Worm (Caenorhabditis elegans) whole organism, L3 larva: ENCODE results near the gene chil-9.

Experiments
- ama-1 ChIP-seq: fragments of 150-350 bp; optimal IDR thresholded peaks from 2 replicates; lab custom pipeline; 2018
- fkh-10 ChIP-seq: sonication (generic microtip); optimal IDR thresholded peaks from 2 replicates; lab custom pipeline; 2017; ENCODE audit warnings: missing biosample characterization, missing genetic modification reagents, missing genetic modification characterization
- jun-1 ChIP-seq: fragments of 150-350 bp; optimal IDR thresholded peaks from 2 replicates; lab custom pipeline; 2014; ENCODE audit warnings: missing biosample characterization, missing genetic modification reagents, missing genetic modification characterization
- nhr-11 ChIP-seq: fragments of 150-350 bp; optimal IDR thresholded peaks from 2 replicates; lab custom pipeline; 2014; ENCODE audit warnings: missing biosample characterization, missing genetic modification characterization
- nhr-12 ChIP-seq: fragments of 150-350 bp; optimal IDR thresholded peaks from 2 replicates; lab custom pipeline; 2014; ENCODE audit warnings: missing biosample characterization, missing genetic modification characterization
- nhr-28 ChIP-seq: fragments of 150-350 bp; optimal IDR thresholded peaks from 2 replicates; lab custom pipeline; 2014; ENCODE audit warnings: missing biosample characterization, missing genetic modification characterization
- nhr-77 ChIP-seq: fragments of 150-350 bp; optimal IDR thresholded peaks from 2 replicates; lab custom pipeline; 2014; ENCODE audit warnings: missing biosample characterization, missing genetic modification characterization
- zag-1 ChIP-seq: fragments of 150-350 bp; optimal IDR thresholded peaks from 2 replicates; lab custom pipeline; 2014; ENCODE audit warnings: missing biosample characterization, missing genetic modification characterization

DNA sequence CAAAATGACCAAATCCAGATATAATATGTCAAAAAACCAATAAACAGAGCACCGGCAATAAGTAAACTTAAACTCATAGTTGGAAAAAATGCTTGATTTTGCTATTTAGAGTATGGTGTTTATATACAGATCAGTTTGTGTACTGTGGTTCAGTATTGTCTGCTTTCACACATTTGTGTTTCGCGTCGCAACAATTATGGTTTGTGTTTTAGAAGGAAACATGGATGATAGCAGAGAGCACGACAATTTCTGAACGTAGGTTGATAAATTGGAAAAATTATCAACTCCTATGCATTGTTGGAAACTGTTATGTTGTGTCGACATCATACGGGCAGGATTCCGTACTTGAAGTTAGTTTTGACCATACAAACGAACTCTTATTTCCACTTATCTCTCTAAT is 47.5 kb downstream of the chil-9 start, which contains the start of gene cyp-13A4:
- TF ChIP-seq jun-1 (tag; lab: Kevin White, UChicago) (no peak), nhr-28 (no peak), zag-1 (tag; lab: Kevin White, UChicago) (no peak), fkh-10 (GFP tag; lab: Kevin White, UChicago) (no peak), nhr-12 (no peak), nhr-77 (no peak), ama-1 (lab: Kevin White, UChicago) (no peak), nhr-11 (no peak)
